Worm (Caenorhabditis elegans) whole organism, L2 larva: ENCODE measurements around the gene gos-28.
A peak's percentile ranks its signal among the peaks of the same experiment; 100 is the strongest.

Experiments used
- C34F6.9 ChIP-seq: fragments of 150-350 bp; optimal IDR thresholded peaks from 2 replicates; lab custom pipeline; 2014; ENCODE audit warnings: missing biosample characterization, missing genetic modification characterization
- R02D3.7 ChIP-seq: fragments of 150-350 bp; optimal IDR thresholded peaks from 2 replicates; lab custom pipeline; 2014; ENCODE audit warnings: missing biosample characterization, missing genetic modification characterization
- alr-1 ChIP-seq: fragments of 150-350 bp; optimal IDR thresholded peaks from 2 replicates; lab custom pipeline; 2014; ENCODE audit warnings: missing biosample characterization, missing genetic modification characterization
- ama-1 ChIP-seq: fragments of 150-350 bp; optimal IDR thresholded peaks from 2 replicates; lab custom pipeline; 2018; ENCODE audit warnings: inconsistent platforms
- blmp-1 ChIP-seq: sonication (generic microtip); optimal IDR thresholded peaks from 2 replicates; lab custom pipeline; 2017; ENCODE audit warnings: missing genetic modification characterization, mild to moderate bottlenecking, missing compliant biosample characterization, antibody characterized with exemption, moderate library complexity; ENCODE audit not compliant: insufficient read depth
- ceh-16 ChIP-seq: fragments of 150-350 bp; optimal IDR thresholded peaks from 2 replicates; lab custom pipeline; 2014; ENCODE audit warnings: missing biosample characterization, missing genetic modification characterization
- ceh-82 ChIP-seq: fragments of 150-350 bp; optimal IDR thresholded peaks from 2 replicates; lab custom pipeline; 2014; ENCODE audit warnings: missing biosample characterization, missing genetic modification characterization
- crh-2 ChIP-seq: sonication (generic microtip); optimal IDR thresholded peaks from 2 replicates; lab custom pipeline; 2017; ENCODE audit warnings: missing biosample characterization, missing genetic modification characterization
- egl-27 ChIP-seq: sonication (generic microtip); optimal IDR thresholded peaks from 3 replicates; lab custom pipeline; 2017; ENCODE audit warnings: missing biosample characterization, missing genetic modification reagents, missing genetic modification characterization
- elt-1 ChIP-seq: fragments of 150-350 bp; optimal IDR thresholded peaks from 2 replicates; lab custom pipeline; 2014; ENCODE audit warnings: missing biosample characterization, missing genetic modification characterization
- fos-1 ChIP-seq: fragments of 150-350 bp; optimal IDR thresholded peaks from 2 replicates; lab custom pipeline; 2014; ENCODE audit warnings: missing biosample characterization, missing genetic modification characterization
- gmeb-1 ChIP-seq: fragments of 150-350 bp; optimal IDR thresholded peaks from 2 replicates; lab custom pipeline; 2014; ENCODE audit warnings: missing biosample characterization, missing genetic modification characterization
- lin-11 ChIP-seq: fragments of 150-350 bp; sonication (generic microtip); optimal IDR thresholded peaks from 2 replicates; lab custom pipeline; 2014; ENCODE audit warnings: missing biosample characterization, missing genetic modification characterization, inconsistent platforms, mixed read lengths
- lin-39 ChIP-seq: fragments of 150-350 bp; optimal IDR thresholded peaks from 2 replicates; lab custom pipeline; 2014; ENCODE audit warnings: missing biosample characterization, missing genetic modification reagents, missing genetic modification characterization
- lsy-2 ChIP-seq, 2 experiments: fragments of 150-350 bp in 1 of 2; sonication (generic microtip) in 1 of 2; optimal IDR thresholded peaks; 2 replicates each; lab custom pipeline; 2014 to 2017; ENCODE audit warnings: missing biosample characterization in 2 of 2, missing genetic modification characterization in 2 of 2
- mab-5 ChIP-seq: fragments of 150-350 bp; optimal IDR thresholded peaks from 2 replicates; lab custom pipeline; 2014; ENCODE audit warnings: missing biosample characterization, missing genetic modification characterization
- mbf-1 ChIP-seq: sonication (generic microtip); optimal IDR thresholded peaks from 2 replicates; lab custom pipeline; 2017; ENCODE audit warnings: missing biosample characterization, missing genetic modification characterization
- nhr-10 ChIP-seq: sonication (generic microtip); optimal IDR thresholded peaks from 2 replicates; lab custom pipeline; 2017; ENCODE audit warnings: missing biosample characterization, missing genetic modification characterization
- nhr-11 ChIP-seq: fragments of 150-350 bp; optimal IDR thresholded peaks from 2 replicates; lab custom pipeline; 2014; ENCODE audit warnings: missing biosample characterization, missing genetic modification characterization
- nhr-12 ChIP-seq: fragments of 150-350 bp; optimal IDR thresholded peaks from 2 replicates; lab custom pipeline; 2014; ENCODE audit warnings: missing biosample characterization, missing genetic modification characterization
- nhr-129 ChIP-seq: fragments of 150-350 bp; optimal IDR thresholded peaks from 2 replicates; lab custom pipeline; 2014; ENCODE audit warnings: missing biosample characterization, missing genetic modification characterization
- nhr-21 ChIP-seq: fragments of 150-350 bp; optimal IDR thresholded peaks from 2 replicates; lab custom pipeline; 2014; ENCODE audit warnings: missing biosample characterization, missing genetic modification characterization
- nhr-23 ChIP-seq: fragments of 150-350 bp; optimal IDR thresholded peaks from 2 replicates; lab custom pipeline; 2014; ENCODE audit warnings: missing biosample characterization, missing genetic modification reagents, missing genetic modification characterization
- nhr-237 ChIP-seq: fragments of 150-350 bp; optimal IDR thresholded peaks from 2 replicates; lab custom pipeline; 2014; ENCODE audit warnings: missing biosample characterization, missing genetic modification characterization
- nhr-25 ChIP-seq: fragments of 150-350 bp; sonication (generic microtip); optimal IDR thresholded peaks from 3 replicates; lab custom pipeline; 2014; ENCODE audit warnings: missing biosample characterization, missing genetic modification characterization
- nhr-6 ChIP-seq: fragments of 150-350 bp; optimal IDR thresholded peaks from 2 replicates; lab custom pipeline; 2014; ENCODE audit warnings: missing biosample characterization, missing genetic modification characterization
- nhr-77 ChIP-seq: fragments of 150-350 bp; optimal IDR thresholded peaks from 2 replicates; lab custom pipeline; 2014; ENCODE audit warnings: missing biosample characterization, missing genetic modification characterization
- peb-1 ChIP-seq: fragments of 150-350 bp; optimal IDR thresholded peaks from 2 replicates; lab custom pipeline; 2014; ENCODE audit warnings: missing biosample characterization, missing genetic modification characterization
- sem-4 ChIP-seq: fragments of 150-350 bp; optimal IDR thresholded peaks from 2 replicates; lab custom pipeline; 2014; ENCODE audit warnings: missing biosample characterization, missing genetic modification reagents, missing genetic modification characterization
- skn-1 ChIP-seq: sonication (generic microtip); optimal IDR thresholded peaks from 2 replicates; lab custom pipeline; 2017; ENCODE audit warnings: missing biosample characterization, missing genetic modification characterization
- sma-3 ChIP-seq: sonication (generic microtip); optimal IDR thresholded peaks from 2 replicates; lab custom pipeline; 2016; ENCODE audit warnings: missing genetic modification reagents, missing genetic modification characterization, missing compliant biosample characterization
- sma-9 ChIP-seq, 2 experiments: fragments of 150-350 bp in 1 of 2; sonication (generic microtip) in 1 of 2; optimal IDR thresholded peaks; 2 replicates each; lab custom pipeline; 2014 to 2016; ENCODE audit warnings: missing genetic modification characterization in 2 of 2, mild to moderate bottlenecking in 1 of 2, missing biosample characterization in 1 of 2, missing compliant biosample characterization in 1 of 2, missing genetic modification reagents in 1 of 2, moderate library complexity in 1 of 2
- snpc-4 ChIP-seq: fragments of 150-350 bp; optimal IDR thresholded peaks from 2 replicates; lab custom pipeline; 2014; ENCODE audit warnings: missing biosample characterization, missing genetic modification characterization
- unc-55 ChIP-seq: fragments of 150-350 bp; sonication (generic microtip); optimal IDR thresholded peaks from 3 replicates; lab custom pipeline; 2014; ENCODE audit warnings: missing biosample characterization, missing genetic modification reagents, missing genetic modification characterization
- unc-62 ChIP-seq: fragments of 150-350 bp; optimal IDR thresholded peaks from 2 replicates; lab custom pipeline; 2014; ENCODE audit warnings: missing biosample characterization, missing genetic modification reagents, missing genetic modification characterization
- zag-1 ChIP-seq: fragments of 150-350 bp; optimal IDR thresholded peaks from 2 replicates; lab custom pipeline; 2014; ENCODE audit warnings: missing biosample characterization, missing genetic modification characterization
- ztf-1 ChIP-seq: fragments of 200-800 bp; sonication (Bioruptor generic); conservative IDR thresholded peaks from 2 replicates; pipeline ENCODE4 v1.3.6; 2022; ENCODE audit warnings: missing genetic modification characterization, missing compliant biosample characterization
- ztf-4 ChIP-seq: fragments of 150-350 bp; optimal IDR thresholded peaks from 2 replicates; lab custom pipeline; 2014; ENCODE audit warnings: missing biosample characterization, missing genetic modification characterization

Gene gos-28

ce11 chrIII:7333906-7334531 lies 15.0 kb downstream of the gos-28 start:
- TF ChIP-seq crh-2: peak; percentile 11
- TF ChIP-seq nhr-129 (tag; lab: Kevin White, UChicago): peak; percentile 57
- peak in 1 of 2 experiments; percentile 12 for TF ChIP-seq lsy-2 (tag; optimal IDR thresholded peaks at IDR 0.05; lab: Kevin White, UChicago)

- no peak for TF ChIP-seq R02D3.7
- TF ChIP-seq egl-27 (tag; lab: Kevin White, UChicago): no peak
- TF ChIP-seq nhr-6: no peak
- TF ChIP-seq ceh-16 (tag; lab: Kevin White, UChicago): no peak
- TF ChIP-seq skn-1 (tag; lab: Kevin White, UChicago): no peak
- TF ChIP-seq nhr-25: no peak
- TF ChIP-seq nhr-129 (tag; lab: Kevin White, UChicago): no peak
- no peak for TF ChIP-seq nhr-11
- no peak for TF ChIP-seq elt-1 (tag; lab: Kevin White, UChicago)
- no peak for TF ChIP-seq sma-3
- TF ChIP-seq lin-39 (tag; lab: Kevin White, UChicago): no peak
- no peak for TF ChIP-seq sma-9 (GFP tag; optimal IDR thresholded peaks at IDR 0.05; lab: Kevin White, UChicago)
- no peak for TF ChIP-seq sma-9 (tag; optimal IDR thresholded peaks at IDR 0.05; lab: Kevin White, UChicago)
- no peak for TF ChIP-seq nhr-10
- no peak for TF ChIP-seq peb-1 (tag; lab: Kevin White, UChicago)
- no peak for TF ChIP-seq ceh-82 (tag; lab: Kevin White, UChicago)
- no peak for TF ChIP-seq unc-62
These were observed 17.3 kb downstream of the gos-28 start for ce11 chrIII:7331671-7332070.

ce11 chrIII:7329155-7329732 lies 19.7 kb downstream of the gos-28 start, which contains the start of gene lab-2:
Gene lab-2, minus strand, starts transcription at chrIII:7329607.
- TF ChIP-seq peb-1 (tag; lab: Kevin White, UChicago) (no peak), lsy-2 (tag; optimal IDR thresholded peaks at IDR 0.05; lab: Kevin White, UChicago) (peak in 1 of 2 experiments; percentile 29), nhr-23 (tag; lab: Kevin White, UChicago) (no peak), mab-5 (tag; lab: Kevin White, UChicago) (no peak), sem-4 (tag; lab: Kevin White, UChicago) (no peak), mbf-1 (no peak), nhr-77 (tag; lab: Kevin White, UChicago) (no peak), unc-62 (no peak), blmp-1 (tag; lab: Kevin White, UChicago) (no peak), C34F6.9 (tag; lab: Kevin White, UChicago) (no peak), gmeb-1 (tag; lab: Kevin White, UChicago) (no peak), snpc-4 (no peak), elt-1 (tag; lab: Kevin White, UChicago) (no peak), zag-1 (tag; lab: Kevin White, UChicago) (no peak), crh-2 (peak; percentile 26), lin-11 (tag; lab: Kevin White, UChicago) (no peak), nhr-21 (tag; lab: Kevin White, UChicago) (peak; percentile 30), ceh-82 (tag; lab: Kevin White, UChicago) (no peak), nhr-10 (no peak), unc-55 (GFP tag; lab: Kevin White, UChicago) (no peak), egl-27 (tag; lab: Kevin White, UChicago) (no peak), sma-3 (no peak), ama-1 (lab: Kevin White, UChicago) (peak; percentile 36), nhr-12 (tag; lab: Kevin White, UChicago) (no peak), nhr-6 (no peak), alr-1 (tag; lab: Kevin White, UChicago) (no peak), ztf-4 (tag; lab: Kevin White, UChicago) (no peak), ztf-1 (GFP tag; lab: Robert Waterston, UW) (no peak), sma-9 (GFP tag; optimal IDR thresholded peaks at IDR 0.05; lab: Kevin White, UChicago) (no peak), sma-9 (tag; optimal IDR thresholded peaks at IDR 0.05; lab: Kevin White, UChicago) (no peak), nhr-25 (peak; percentile 48), nhr-237 (tag; lab: Kevin White, UChicago) (no peak), fos-1 (tag; lab: Kevin White, UChicago) (no peak)
- TF ChIP-seq, all 48 proteins: peak for 5
